Fruit fly (Drosophila melanogaster) whole organism, embryonic: ENCODE results near the gene CG10333.

Experiments
- B-H2 ChIP-seq: fragments of 200-800 bp; sonication (Bioruptor generic); optimal IDR thresholded peaks from 2 replicates; lab custom pipeline; 2018; ENCODE audit warnings: missing biosample characterization, mild to moderate bottlenecking, missing genetic modification characterization
- C15 ChIP-seq: fragments of 200-800 bp; sonication (Bioruptor generic); IDR thresholded peaks from 3 replicates; pipeline ENCODE4 v1.3.6; 2022; ENCODE audit warnings: missing biosample characterization, missing genetic modification characterization
- CG11456 ChIP-seq: fragments of 200-800 bp; sonication (Bioruptor generic); IDR thresholded peaks from 3 replicates; pipeline ENCODE4 v1.3.6; 2022; ENCODE audit warnings: missing biosample characterization, missing genetic modification characterization
- CG11560 ChIP-seq: fragments of 200-800 bp; sonication (Bioruptor generic); IDR thresholded peaks from 3 replicates; pipeline ENCODE4 v1.3.6; 2022; ENCODE audit warnings: missing biosample characterization, missing genetic modification characterization
- CG13123 ChIP-seq: fragments of 200-800 bp; sonication (Bioruptor generic); optimal IDR thresholded peaks from 2 replicates; lab custom pipeline; 2016; ENCODE audit warnings: missing biosample characterization, missing genetic modification characterization
- CG13287 ChIP-seq: fragments of 200-800 bp; sonication (Bioruptor generic); IDR thresholded peaks from 2 replicates; pipeline ENCODE4 v1.3.6; 2022; ENCODE audit warnings: missing biosample characterization, missing genetic modification characterization; ENCODE audit not compliant: partially characterized antibody
- CG14014 ChIP-seq: fragments of 200-800 bp; sonication (Bioruptor generic); IDR thresholded peaks from 2 replicates; pipeline ENCODE4 v1.3.6; 2022; ENCODE audit warnings: missing biosample characterization, missing genetic modification characterization
- CG18011 ChIP-seq: fragments of 200-800 bp; sonication (Bioruptor generic); optimal IDR thresholded peaks from 2 replicates; lab custom pipeline; 2017; ENCODE audit warnings: missing biosample characterization, missing genetic modification characterization, mild to moderate bottlenecking, moderate library complexity, missing genotype
- CG1832 ChIP-seq: fragments of 200-800 bp; sonication (Bioruptor generic); optimal IDR thresholded peaks from 2 replicates; lab custom pipeline; 2017; ENCODE audit warnings: missing biosample characterization, mild to moderate bottlenecking, missing genetic modification characterization, inconsistent platforms
- CG31441 ChIP-seq: fragments of 200-800 bp; sonication (Bioruptor generic); IDR thresholded peaks from 2 replicates; pipeline ENCODE4 v1.3.6; 2022; ENCODE audit warnings: missing biosample characterization, missing genetic modification characterization
- CG34224 ChIP-seq: fragments of 200-800 bp; sonication (Bioruptor generic); IDR thresholded peaks from 3 replicates; pipeline ENCODE4 v1.3.6; 2022; ENCODE audit warnings: missing biosample characterization, missing genetic modification characterization; ENCODE audit not compliant: partially characterized antibody
- CG6689 ChIP-seq: fragments of 200-800 bp; sonication (Bioruptor generic); IDR thresholded peaks from 2 replicates; pipeline ENCODE4 v1.3.6; 2022; ENCODE audit warnings: missing biosample characterization, missing genetic modification characterization
- CG7271 ChIP-seq: fragments of 200-800 bp; sonication (Bioruptor generic); optimal IDR thresholded peaks from 2 replicates; lab custom pipeline; 2018; ENCODE audit warnings: missing biosample characterization, mild to moderate bottlenecking, missing genetic modification characterization, moderate library complexity
- CG7372 ChIP-seq: fragments of 200-800 bp; sonication (Bioruptor generic); IDR thresholded peaks from 2 replicates; pipeline ENCODE4 v1.3.6; 2022; ENCODE audit warnings: missing biosample characterization, missing genetic modification characterization
- CG8765 ChIP-seq: fragments of 200-800 bp; sonication (Bioruptor generic); IDR thresholded peaks from 2 replicates; pipeline ENCODE4 v1.3.6; 2022; ENCODE audit warnings: missing biosample characterization, missing genetic modification characterization
- CG9609 ChIP-seq: fragments of 200-800 bp; sonication (Bioruptor generic); optimal IDR thresholded peaks from 3 replicates; lab custom pipeline; 2016; ENCODE audit warnings: missing biosample characterization, missing genetic modification characterization
- CG9876 ChIP-seq: fragments of 200-800 bp; sonication (Bioruptor generic); optimal IDR thresholded peaks from 2 replicates; lab custom pipeline; 2016; ENCODE audit warnings: missing biosample characterization, missing genetic modification characterization
- Dad ChIP-seq: fragments of 200-800 bp; sonication (Bioruptor generic); optimal IDR thresholded peaks from 3 replicates; lab custom pipeline; 2016; ENCODE audit warnings: missing biosample characterization, missing genetic modification characterization
- Dek ChIP-seq: fragments of 200-800 bp; sonication (Bioruptor generic); optimal IDR thresholded peaks from 3 replicates; lab custom pipeline; 2019; ENCODE audit warnings: missing biosample characterization, mild to moderate bottlenecking, missing genetic modification characterization, moderate library complexity
- Doc3 ChIP-seq: fragments of 200-800 bp; sonication (Bioruptor generic); IDR thresholded peaks from 3 replicates; pipeline ENCODE4 v1.3.6; 2022; ENCODE audit warnings: missing biosample characterization, missing genetic modification characterization; ENCODE audit not compliant: partially characterized antibody
- H15 ChIP-seq: fragments of 200-800 bp; sonication (Bioruptor generic); IDR thresholded peaks from 3 replicates; pipeline ENCODE4 v1.3.6; 2022; ENCODE audit warnings: missing biosample characterization, missing genetic modification characterization
- HLH54F ChIP-seq: fragments of 200-800 bp; sonication (Bioruptor generic); optimal IDR thresholded peaks from 3 replicates; lab custom pipeline; 2016; ENCODE audit warnings: missing biosample characterization, missing genetic modification characterization
- Hey ChIP-seq: fragments of 200-800 bp; sonication (Bioruptor generic); optimal IDR thresholded peaks from 3 replicates; lab custom pipeline; 2018; ENCODE audit warnings: missing biosample characterization, mild to moderate bottlenecking, missing genetic modification characterization
- HmgZ ChIP-seq: fragments of 200-800 bp; sonication (Bioruptor generic); optimal IDR thresholded peaks from 2 replicates; lab custom pipeline; 2018; ENCODE audit warnings: missing biosample characterization, mild to moderate bottlenecking, missing genetic modification characterization
- Hmx ChIP-seq: fragments of 200-800 bp; sonication (Bioruptor generic); optimal IDR thresholded peaks from 2 replicates; lab custom pipeline; 2016; ENCODE audit warnings: missing biosample characterization, missing genetic modification characterization
- Hr51 ChIP-seq, 2 experiments: fragments of 200-800 bp; sonication (Bioruptor generic); optimal IDR thresholded peaks; 2 replicates in 1 of 2; 3 replicates in 1 of 2; lab custom pipeline; 2016 to 2018; ENCODE audit warnings: missing biosample characterization in 2 of 2, missing genetic modification characterization in 2 of 2, mild to moderate bottlenecking in 1 of 2, moderate library complexity in 1 of 2
- Mrtf ChIP-seq: fragments of 200-800 bp; sonication (Bioruptor generic); IDR thresholded peaks from 3 replicates; pipeline ENCODE4 v1.3.6; 2022; ENCODE audit warnings: missing biosample characterization, missing genetic modification characterization
- Myb ChIP-seq: fragments of 200-800 bp; sonication (Bioruptor generic); optimal IDR thresholded peaks from 2 replicates; lab custom pipeline; 2016; ENCODE audit warnings: missing biosample characterization, missing genetic modification characterization
- Nf-YC ChIP-seq: fragments of 200-800 bp; optimal IDR thresholded peaks from 3 replicates; lab custom pipeline; 2019; ENCODE audit warnings: missing biosample characterization, mild to moderate bottlenecking, missing genetic modification characterization, moderate library complexity
- Rx ChIP-seq: fragments of 200-800 bp; sonication (Bioruptor generic); IDR thresholded peaks from 2 replicates; pipeline ENCODE4 v1.3.6; 2022; ENCODE audit warnings: missing biosample characterization, missing genetic modification characterization
- Sox100B ChIP-seq: fragments of 200-800 bp; sonication (Bioruptor generic); optimal IDR thresholded peaks from 3 replicates; lab custom pipeline; 2018; ENCODE audit warnings: missing biosample characterization, mild to moderate bottlenecking, missing genetic modification characterization
- Sry-β ChIP-seq: fragments of 200-800 bp; sonication (Bioruptor generic); optimal IDR thresholded peaks from 2 replicates; lab custom pipeline; 2018; ENCODE audit warnings: missing biosample characterization, mild to moderate bottlenecking, missing genetic modification characterization, moderate library complexity
- aop ChIP-seq: fragments of 200-800 bp; sonication (Bioruptor generic); IDR thresholded peaks from 2 replicates; pipeline ENCODE4 v1.3.6; 2022; ENCODE audit warnings: missing biosample characterization, missing genetic modification characterization
- bigmax ChIP-seq: fragments of 200-800 bp; sonication (Bioruptor generic); optimal IDR thresholded peaks from 2 replicates; lab custom pipeline; 2018; ENCODE audit warnings: missing biosample characterization, mild to moderate bottlenecking, missing genetic modification characterization
- btn ChIP-seq: fragments of 200-800 bp; sonication (Bioruptor generic); optimal IDR thresholded peaks from 2 replicates; lab custom pipeline; 2016; ENCODE audit warnings: missing biosample characterization, missing genetic modification characterization
- cad ChIP-seq: fragments of >200 bp; optimal IDR thresholded peaks from 2 replicates; lab custom pipeline; 2017; ENCODE audit warnings: missing biosample characterization, missing genetic modification characterization
- cas ChIP-seq: fragments of 200-800 bp; sonication (Bioruptor generic); IDR thresholded peaks from 2 replicates; pipeline ENCODE4 v1.3.6; 2022; ENCODE audit warnings: missing biosample characterization, missing genetic modification characterization
- crc ChIP-seq: fragments of 200-800 bp; sonication (Bioruptor generic); optimal IDR thresholded peaks from 2 replicates; lab custom pipeline; 2016; ENCODE audit warnings: missing biosample characterization, missing genetic modification characterization
- dati ChIP-seq: fragments of 200-800 bp; sonication (Bioruptor generic); IDR thresholded peaks from 2 replicates; pipeline ENCODE4 v1.3.6; 2022; ENCODE audit warnings: missing biosample characterization, missing genetic modification characterization
- dmrt99B ChIP-seq: fragments of 200-800 bp; sonication (Bioruptor generic); optimal IDR thresholded peaks from 2 replicates; lab custom pipeline; 2018; ENCODE audit warnings: missing biosample characterization, mild to moderate bottlenecking, missing genetic modification characterization, moderate library complexity
- en ChIP-seq: fragments of 200-800 bp; sonication (Bioruptor generic); optimal IDR thresholded peaks from 2 replicates; lab custom pipeline; 2016; ENCODE audit warnings: missing biosample characterization, missing genetic modification characterization
- luna ChIP-seq: fragments of 200-800 bp; sonication (Bioruptor generic); optimal IDR thresholded peaks from 2 replicates; lab custom pipeline; 2016; ENCODE audit warnings: missing biosample characterization, missing genetic modification characterization
- onecut ChIP-seq: fragments of 200-800 bp; sonication (Bioruptor generic); IDR thresholded peaks from 2 replicates; pipeline ENCODE4 v1.3.6; 2022; ENCODE audit warnings: missing biosample characterization, missing genetic modification characterization
- org-1 ChIP-seq: fragments of 200-800 bp; sonication (Bioruptor generic); optimal IDR thresholded peaks from 2 replicates; lab custom pipeline; 2017; ENCODE audit warnings: missing biosample characterization, missing genetic modification characterization
- so ChIP-seq: fragments of 200-800 bp; sonication (Bioruptor generic); IDR thresholded peaks from 3 replicates; pipeline ENCODE4 v1.3.6; 2022; ENCODE audit warnings: missing biosample characterization, missing genetic modification characterization
- sr ChIP-seq: fragments of 200-800 bp; sonication (Bioruptor generic); IDR thresholded peaks from 3 replicates; pipeline ENCODE4 v1.3.6; 2022; ENCODE audit warnings: missing biosample characterization, missing genetic modification characterization
- twi ChIP-seq: fragments of 200-800 bp; optimal IDR thresholded peaks from 2 replicates; lab custom pipeline; 2019; ENCODE audit warnings: missing biosample characterization, mild to moderate bottlenecking, missing genetic modification characterization, moderate library complexity
- vnd ChIP-seq: fragments of 200-800 bp; sonication (Bioruptor generic); IDR thresholded peaks from 3 replicates; pipeline ENCODE4 v1.3.6; 2022; ENCODE audit warnings: missing biosample characterization, missing genetic modification characterization; ENCODE audit not compliant: partially characterized antibody
- vvl ChIP-seq: fragments of 200-800 bp; sonication (Bioruptor generic); IDR thresholded peaks from 2 replicates; pipeline ENCODE4 v1.3.6; 2022; ENCODE audit warnings: missing biosample characterization, missing genetic modification characterization
- wdn ChIP-seq: fragments of 200-800 bp; sonication (Bioruptor generic); IDR thresholded peaks from 2 replicates; pipeline ENCODE4 v1.3.6; 2022; ENCODE audit warnings: missing biosample characterization, missing genetic modification characterization
- zfh1 ChIP-seq: fragments of 200-800 bp; sonication (Bioruptor generic); IDR thresholded peaks from 3 replicates; pipeline ENCODE4 v1.3.6; 2022; ENCODE audit warnings: missing biosample characterization, missing genetic modification characterization
- zfh2 ChIP-seq: fragments of 200-800 bp; sonication (Bioruptor generic); optimal IDR thresholded peaks from 2 replicates; lab custom pipeline; 2016; ENCODE audit warnings: missing biosample characterization, missing genetic modification characterization

The CG10333 gene

DNA sequence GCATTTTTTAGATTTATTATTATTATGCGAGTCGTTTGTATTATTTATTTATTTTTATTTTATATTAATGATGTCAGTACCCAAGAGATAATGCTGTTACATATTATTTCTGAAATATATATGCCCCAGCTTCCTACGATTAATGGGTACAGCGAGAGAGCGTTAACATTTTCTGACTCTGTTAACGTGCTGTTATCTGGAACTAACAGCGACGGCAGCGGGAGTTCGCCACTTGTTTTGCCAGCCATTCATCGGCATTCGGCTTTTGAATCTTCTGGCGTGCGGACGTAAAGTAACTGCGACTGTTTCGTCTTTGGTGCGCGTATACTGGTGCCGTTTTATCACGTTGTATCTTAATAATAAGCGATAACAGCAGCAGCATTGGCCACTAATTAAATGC lies 10.4 kb downstream of the CG10333 start, which contains the start of gene MESR3 (continued):
- no peak for TF ChIP-seq CG9609 (GFP tag; lab: Kevin White, UChicago)
- peak; percentile 61 for TF ChIP-seq B-H2 (GFP tag; lab: Kevin White, UChicago)
- peak; percentile 38; the same call in 1 of the 2 replicates for TF ChIP-seq CG14014 (GFP tag; lab: Robert Waterston, UW)
- peak; percentile 70 for TF ChIP-seq CG6689 (GFP tag; lab: Robert Waterston, UW)
- TF ChIP-seq CG8765 = 0 out of 2 replicates have a peak, but pooled peaks have one; percentile 15
- peak; percentile 33; the same call in 1 of the 2 replicates for TF ChIP-seq cas
- peak; percentile 16 for TF ChIP-seq Dad
- TF ChIP-seq Rx (GFP tag; lab: Robert Waterston, UW) = no peak; the same call in 1 of the 2 replicates
- no peak for TF ChIP-seq Sry-β (GFP tag; lab: Kevin White, UChicago)
- peak; percentile 51 for TF ChIP-seq CG13123
- TF ChIP-seq Hr51 (GFP tag; optimal IDR thresholded peaks at IDR 0.05; lab: Kevin White, UChicago) = peak in 1 of 2 experiments; percentile 27
- TF ChIP-seq bigmax (GFP tag; lab: Kevin White, UChicago) = peak; percentile 31
- no peak for TF ChIP-seq aop
- TF ChIP-seq CG13287 (GFP tag; lab: Robert Waterston, UW) = peak; percentile 50; the same call in 1 of the 2 replicates
- TF ChIP-seq Dek (tag; lab: Kevin White, UChicago) = peak; percentile 15
- peak; percentile 75 for TF ChIP-seq Nf-YC
- TF ChIP-seq twi (tag; lab: Kevin White, UChicago) = no peak
- TF ChIP-seq cad (GFP tag; lab: Kevin White, UChicago) = no peak
- TF ChIP-seq dati (GFP tag; lab: Robert Waterston, UW) = no peak
- 0 out of 3 replicates have a peak, but pooled peaks have one; percentile 56 for TF ChIP-seq H15 (GFP tag; lab: Robert Waterston, UW)
- TF ChIP-seq CG7372 (GFP tag; lab: Robert Waterston, UW) = no peak
- TF ChIP-seq C15 (GFP tag; lab: Robert Waterston, UW) = no peak
- no peak for TF ChIP-seq CG34224 (GFP tag; lab: Robert Waterston, UW)
- no peak for TF ChIP-seq CG11456 (GFP tag; lab: Robert Waterston, UW)
- no peak for TF ChIP-seq crc (GFP tag; lab: Kevin White, UChicago)
- no peak for TF ChIP-seq CG1832 (GFP tag; lab: Kevin White, UChicago)
- TF ChIP-seq vnd (GFP tag; lab: Robert Waterston, UW) = no peak
- TF ChIP-seq Hmx (GFP tag; lab: Kevin White, UChicago) = no peak
- TF ChIP-seq HLH54F (GFP tag; lab: Kevin White, UChicago) = peak; percentile 11
- TF ChIP-seq CG31441 (GFP tag; lab: Robert Waterston, UW) = peak; percentile 92
- no peak for TF ChIP-seq CG18011 (GFP tag; lab: Kevin White, UChicago)
- TF ChIP-seq onecut (GFP tag; lab: Robert Waterston, UW) = peak; percentile 76
- TF ChIP-seq sr (GFP tag; lab: Robert Waterston, UW) = no peak; the same call in 2 of the 3 replicates
- peak; percentile 44 for TF ChIP-seq HmgZ (tag; lab: Kevin White, UChicago)
- TF ChIP-seq dmrt99B (tag; lab: Kevin White, UChicago) = no peak
- TF ChIP-seq zfh1 (GFP tag; lab: Robert Waterston, UW) = peak; percentile 19; the same call in 1 of the 3 replicates
- peak; percentile 58 for TF ChIP-seq CG7271 (tag; lab: Kevin White, UChicago)
- TF ChIP-seq Myb = no peak
- no peak for TF ChIP-seq luna (GFP tag; lab: Kevin White, UChicago)
- TF ChIP-seq Sox100B (GFP tag; lab: Kevin White, UChicago) = no peak
- peak; percentile 63; the same call in 1 of the 2 replicates for TF ChIP-seq vvl (GFP tag; lab: Robert Waterston, UW)
- TF ChIP-seq so = peak; percentile 68
- no peak for TF ChIP-seq zfh2 (GFP tag; lab: Kevin White, UChicago)
- no peak for TF ChIP-seq Doc3 (GFP tag; lab: Robert Waterston, UW)
- TF ChIP-seq Mrtf (GFP tag; lab: Robert Waterston, UW) = peak; percentile 48; the same call in 1 of the 3 replicates
- TF ChIP-seq en (GFP tag; lab: Kevin White, UChicago) = peak; percentile 5
- TF ChIP-seq btn (GFP tag; lab: Kevin White, UChicago) = no peak
- peak; percentile 2 for TF ChIP-seq org-1
- TF ChIP-seq CG11560 (tag; lab: Robert Waterston, UW) = no peak
- no peak for TF ChIP-seq CG9876 (GFP tag; lab: Kevin White, UChicago)
- TF ChIP-seq Hey = peak; percentile 28
- TF ChIP-seq wdn (GFP tag; lab: Robert Waterston, UW) = no peak
